Worm (Caenorhabditis elegans) whole organism, midembryonic: Measurements from ENCODE around the gene set-4.

Experiments used
- T22C8.4 ChIP-seq: fragments of 200-800 bp; sonication (Bioruptor generic); IDR thresholded peaks from 2 replicates; pipeline ENCODE4 v1.3.6; 2022; ENCODE audit warnings: missing genetic modification characterization, missing compliant biosample characterization
- cog-1 ChIP-seq: sonication (generic microtip); optimal IDR thresholded peaks from 2 replicates; lab custom pipeline; 2016; ENCODE audit warnings: missing genetic modification characterization, missing compliant biosample characterization
- flt-1 ChIP-seq: fragments of 200-800 bp; sonication (Bioruptor generic); IDR thresholded peaks from 2 replicates; pipeline ENCODE4 v1.3.6; 2022; ENCODE audit warnings: missing genetic modification characterization, missing compliant biosample characterization
- klf-2 ChIP-seq: fragments of 200-800 bp; sonication (Bioruptor generic); conservative IDR thresholded peaks from 2 replicates; pipeline ENCODE4 v1.3.6; 2022; ENCODE audit warnings: missing genetic modification reagents, missing genetic modification characterization, missing compliant biosample characterization
- med-1 ChIP-seq: sonication (generic microtip); optimal IDR thresholded peaks from 2 replicates; lab custom pipeline; 2017; ENCODE audit warnings: missing genetic modification characterization, mild to moderate bottlenecking, missing compliant biosample characterization, antibody characterized with exemption, missing genetic modification reagents; ENCODE audit not compliant: insufficient read depth
- ref-1 ChIP-seq: fragments of 200-800 bp; sonication (Bioruptor generic); conservative IDR thresholded peaks from 2 replicates; pipeline ENCODE4 v1.3.6; 2022; ENCODE audit warnings: missing genetic modification reagents, missing genetic modification characterization, missing compliant biosample characterization
- tab-1 ChIP-seq: fragments of 200-800 bp; sonication (Bioruptor generic); IDR thresholded peaks from 2 replicates; pipeline ENCODE4 v1.3.6; 2022; ENCODE audit warnings: missing genetic modification characterization, missing compliant biosample characterization
- ztf-23 ChIP-seq: fragments of 200-800 bp; sonication (Bioruptor generic); IDR thresholded peaks from 2 replicates; pipeline ENCODE4 v1.3.6; 2022; ENCODE audit warnings: missing genetic modification reagents, missing genetic modification characterization, missing compliant biosample characterization
- ztf-29 ChIP-seq: fragments of 200-800 bp; sonication (Bioruptor generic); IDR thresholded peaks from 2 replicates; pipeline ENCODE4 v1.3.6; 2022; ENCODE audit warnings: missing genetic modification reagents, missing genetic modification characterization, missing compliant biosample characterization

Gene set-4

DNA sequence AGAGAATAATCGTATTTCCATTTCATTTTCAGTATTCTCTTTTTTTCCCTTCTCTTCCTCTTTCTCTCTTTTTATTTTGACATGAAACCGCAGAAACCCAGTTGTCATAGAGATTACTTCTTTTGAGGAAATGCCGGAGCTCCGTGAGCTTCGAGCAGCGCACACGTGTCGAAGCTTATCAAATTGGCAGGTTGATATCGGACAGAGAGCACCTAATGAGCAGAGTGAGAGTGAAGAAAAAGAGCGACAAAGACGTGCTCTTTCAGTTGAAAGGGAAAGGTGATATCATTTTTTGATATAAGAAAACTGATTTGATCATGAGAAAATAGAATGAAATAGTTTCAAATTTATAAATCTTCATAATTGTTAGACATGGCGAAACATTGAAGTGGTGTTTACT lies 4.2 kb upstream of the set-4 start, which contains the start of gene C32D5.14:
Gene C32D5.14 (plus strand): TSS at position 131 of the 400 bp plus-strand sequence.
- TF ChIP-seq med-1 (GFP tag; lab: Kevin White, UChicago) (no peak), tab-1 (GFP tag; lab: Robert Waterston, UW) (no peak), cog-1 (no peak), ztf-29 (GFP tag; lab: Robert Waterston, UW) (no peak), ref-1 (GFP tag; lab: Robert Waterston, UW) (no peak), klf-2 (no peak), T22C8.4 (GFP tag; lab: Robert Waterston, UW) (no peak)

DNA sequence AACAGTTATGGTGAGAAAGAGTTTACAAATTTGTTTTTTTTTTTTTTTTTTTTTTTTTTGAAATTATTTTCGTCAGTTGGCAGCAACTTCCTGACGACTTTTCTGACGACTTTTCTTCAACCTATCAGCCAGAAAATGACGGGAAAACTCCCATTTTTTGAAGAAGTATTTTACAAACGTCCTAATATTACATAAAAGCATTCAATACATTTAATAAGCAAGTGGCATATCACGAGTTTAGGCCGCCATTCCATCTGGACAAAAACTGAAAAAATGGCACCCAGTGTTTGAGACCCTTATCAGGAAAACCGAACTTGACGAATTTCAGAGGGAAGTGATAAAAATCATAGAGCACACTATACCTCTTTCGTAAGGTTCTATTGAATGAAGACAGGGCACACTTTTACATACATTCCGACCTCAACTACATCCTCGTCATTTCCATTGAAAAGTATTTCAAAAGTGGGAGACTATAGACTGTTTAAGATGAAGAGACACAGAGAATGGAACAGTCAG lies 3.7 kb upstream of the set-4 start:
- TF ChIP-seq flt-1 (GFP tag; lab: Robert Waterston, UW) (no peak), ztf-23 (GFP tag; lab: Robert Waterston, UW) (no peak), klf-2 (no peak), tab-1 (GFP tag; lab: Robert Waterston, UW) (no peak), ztf-29 (GFP tag; lab: Robert Waterston, UW) (no peak), med-1 (GFP tag; lab: Kevin White, UChicago) (no peak), T22C8.4 (GFP tag; lab: Robert Waterston, UW) (no peak), cog-1 (no peak), ref-1 (GFP tag; lab: Robert Waterston, UW) (no peak)

ce11 chrII:6333887-6334286 lies 2.7 kb upstream of the set-4 start, which contains the start of gene ttc-39B:
ttc-39B (minus strand) TSS chrII:6333987.
- no peak for TF ChIP-seq klf-2
- no peak for TF ChIP-seq T22C8.4 (GFP tag; lab: Robert Waterston, UW)
- no peak for TF ChIP-seq med-1 (GFP tag; lab: Kevin White, UChicago)
- no peak for TF ChIP-seq ztf-23 (GFP tag; lab: Robert Waterston, UW)
- no peak for TF ChIP-seq ref-1 (GFP tag; lab: Robert Waterston, UW)
- TF ChIP-seq flt-1 (GFP tag; lab: Robert Waterston, UW): no peak
- no peak for TF ChIP-seq cog-1
- TF ChIP-seq ztf-29 (GFP tag; lab: Robert Waterston, UW): no peak
- no peak for TF ChIP-seq tab-1 (GFP tag; lab: Robert Waterston, UW)

DNA sequence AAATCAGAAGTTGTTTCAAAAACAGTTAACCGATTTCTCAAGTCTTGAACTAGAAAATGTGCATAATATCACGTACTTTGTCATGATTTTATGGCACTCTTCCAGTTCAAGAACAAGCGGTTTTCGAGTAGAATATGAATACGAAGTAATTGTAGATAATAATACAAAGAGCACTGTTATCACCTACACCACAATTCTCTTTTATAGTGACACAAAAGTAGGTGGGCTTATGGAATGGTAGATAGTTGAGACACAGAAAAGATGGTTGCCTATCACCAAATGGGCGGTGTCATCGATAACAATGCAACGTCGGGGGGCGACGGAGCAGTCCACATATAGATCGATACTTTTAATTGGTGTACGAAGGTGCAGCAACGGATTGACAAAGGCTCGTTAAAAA lies 2.5 kb downstream of the set-4 start:
- TF ChIP-seq ref-1 (GFP tag; lab: Robert Waterston, UW) (no peak), ztf-23 (GFP tag; lab: Robert Waterston, UW) (no peak), ztf-29 (GFP tag; lab: Robert Waterston, UW) (no peak), T22C8.4 (GFP tag; lab: Robert Waterston, UW) (no peak), med-1 (GFP tag; lab: Kevin White, UChicago) (no peak), cog-1 (no peak), tab-1 (GFP tag; lab: Robert Waterston, UW) (no peak), flt-1 (GFP tag; lab: Robert Waterston, UW) (no peak), klf-2 (no peak)

DNA sequence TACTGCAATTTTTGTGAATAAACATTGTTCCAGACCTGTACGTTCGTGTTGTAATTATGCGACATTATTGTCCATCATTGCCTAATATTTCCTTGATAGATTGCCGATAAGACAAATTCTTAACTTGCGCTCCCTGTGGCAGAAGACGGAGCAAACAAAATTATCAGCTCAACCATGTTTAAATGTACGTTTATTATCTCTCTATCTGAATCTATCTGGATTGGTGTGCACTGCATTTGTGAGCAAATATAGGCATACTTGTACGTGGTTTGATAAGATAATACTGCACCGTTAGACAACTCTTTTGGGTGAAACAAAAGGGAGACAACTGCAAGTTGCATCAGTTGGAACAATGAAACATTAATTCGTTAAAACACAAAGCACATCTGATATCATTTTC lies 3.8 kb downstream of the set-4 start:
- no peak for TF ChIP-seq flt-1 (GFP tag; lab: Robert Waterston, UW)
- no peak for TF ChIP-seq med-1 (GFP tag; lab: Kevin White, UChicago)

DNA sequence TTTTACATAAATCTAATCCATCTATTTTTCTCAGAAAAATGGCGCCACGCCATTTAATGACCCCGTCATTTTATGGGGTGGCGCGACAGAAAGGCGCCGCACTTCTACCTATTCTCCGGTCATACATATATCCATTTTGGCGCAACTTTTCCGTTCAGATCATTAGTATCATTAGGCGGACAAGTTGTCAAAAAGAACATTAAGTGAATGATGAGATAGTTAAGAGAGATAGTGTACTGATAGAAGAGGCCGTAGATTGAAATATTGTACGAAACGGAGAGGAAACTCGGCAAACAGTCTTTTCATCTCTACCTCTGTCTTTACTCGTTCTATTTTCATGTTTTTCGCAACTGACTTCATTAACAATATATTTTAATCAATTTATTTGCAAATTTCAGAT lies 7.1 kb downstream of the set-4 start, which contains the start of gene sma-6:
Gene sma-6 (plus strand): TSS at position 399 of the 400 bp plus-strand sequence.
- TF ChIP-seq flt-1 (GFP tag; lab: Robert Waterston, UW): no peak
- no peak for TF ChIP-seq med-1 (GFP tag; lab: Kevin White, UChicago)
- TF ChIP-seq ref-1 (GFP tag; lab: Robert Waterston, UW): no peak
- TF ChIP-seq tab-1 (GFP tag; lab: Robert Waterston, UW): no peak
- TF ChIP-seq klf-2: no peak
- no peak for TF ChIP-seq T22C8.4 (GFP tag; lab: Robert Waterston, UW)
- no peak for TF ChIP-seq ztf-29 (GFP tag; lab: Robert Waterston, UW)
- TF ChIP-seq ztf-23 (GFP tag; lab: Robert Waterston, UW): no peak
- no peak for TF ChIP-seq cog-1

- TF ChIP-seq ref-1 (GFP tag; lab: Robert Waterston, UW) (no peak), T22C8.4 (GFP tag; lab: Robert Waterston, UW) (no peak), ztf-23 (GFP tag; lab: Robert Waterston, UW) (no peak), ztf-29 (GFP tag; lab: Robert Waterston, UW) (no peak), tab-1 (GFP tag; lab: Robert Waterston, UW) (no peak), klf-2 (no peak), cog-1 (no peak), med-1 (GFP tag; lab: Kevin White, UChicago) (no peak), flt-1 (GFP tag; lab: Robert Waterston, UW) (no peak)
These were observed 8.2 kb downstream of the set-4 start, which contains the start of gene C32D5.4 for ce11 chrII:6322979-6323378. C32D5.4 (minus strand) TSS chrII:6323079.

ce11 chrII:6322081-6322480 lies 9.1 kb downstream of the set-4 start:
- TF ChIP-seq ztf-29 (GFP tag; lab: Robert Waterston, UW) (no peak), tab-1 (GFP tag; lab: Robert Waterston, UW) (no peak), klf-2 (no peak), cog-1 (no peak), ztf-23 (GFP tag; lab: Robert Waterston, UW) (no peak), flt-1 (GFP tag; lab: Robert Waterston, UW) (no peak), ref-1 (GFP tag; lab: Robert Waterston, UW) (no peak), T22C8.4 (GFP tag; lab: Robert Waterston, UW) (no peak), med-1 (GFP tag; lab: Kevin White, UChicago) (no peak)

ce11 chrII:6320655-6321388 lies 10.3 kb downstream of the set-4 start, which contains the start of gene efr-3:
efr-3 (minus strand) TSS chrII:6321159.
- no peak for TF ChIP-seq klf-2
- no peak for TF ChIP-seq tab-1 (GFP tag; lab: Robert Waterston, UW)
- no peak for TF ChIP-seq med-1 (GFP tag; lab: Kevin White, UChicago)
- no peak; the same call in 1 of the 2 replicates for TF ChIP-seq T22C8.4 (GFP tag; lab: Robert Waterston, UW)
